Worm (Caenorhabditis elegans) whole organism, early embryonic: ENCODE data around the gene C27B7.9.

ENCODE experiments used
- B0310.2 ChIP-seq: sonication (generic microtip); optimal IDR thresholded peaks from 2 replicates; lab custom pipeline; 2016; ENCODE audit warnings: mild to moderate bottlenecking, missing genetic modification characterization, missing compliant biosample characterization
- F13C5.2 ChIP-seq: sonication (generic microtip); optimal IDR thresholded peaks from 2 replicates; lab custom pipeline; 2017; ENCODE audit warnings: mild to moderate bottlenecking, missing genetic modification characterization, inconsistent platforms, missing compliant biosample characterization
- aly-1 ChIP-seq: sonication (generic microtip); optimal IDR thresholded peaks from 2 replicates; lab custom pipeline; 2016; ENCODE audit warnings: missing genetic modification characterization, missing compliant biosample characterization
- ama-1 ChIP-seq: fragments of 150-350 bp; optimal IDR thresholded peaks from 2 replicates; lab custom pipeline; 2014
- ceh-13 ChIP-seq: fragments of 200-800 bp; sonication (Bioruptor generic); optimal IDR thresholded peaks from 2 replicates; lab custom pipeline; 2018; ENCODE audit warnings: mild to moderate bottlenecking, missing genetic modification characterization, missing compliant biosample characterization
- ceh-36 ChIP-seq: sonication (generic microtip); optimal IDR thresholded peaks from 2 replicates; lab custom pipeline; 2016; ENCODE audit warnings: missing genetic modification characterization, inconsistent platforms, missing compliant biosample characterization
- ets-7 ChIP-seq: sonication (generic microtip); optimal IDR thresholded peaks from 2 replicates; lab custom pipeline; 2016; ENCODE audit warnings: missing genotype, missing genetic modification characterization, missing compliant biosample characterization
- flt-1 ChIP-seq: fragments of 200-800 bp; sonication (Bioruptor generic); IDR thresholded peaks from 2 replicates; pipeline ENCODE4 v1.3.6; 2022; ENCODE audit warnings: missing genetic modification characterization, missing compliant biosample characterization
- hmbx-1 ChIP-seq: sonication (generic microtip); optimal IDR thresholded peaks from 2 replicates; lab custom pipeline; 2016; ENCODE audit warnings: mild to moderate bottlenecking, missing genetic modification characterization, missing compliant biosample characterization
- hmg-4 ChIP-seq: fragments of 200-800 bp; sonication (Bioruptor generic); optimal IDR thresholded peaks from 2 replicates; lab custom pipeline; 2018; ENCODE audit warnings: mild to moderate bottlenecking, missing genetic modification characterization, missing compliant biosample characterization
- hnd-1 ChIP-seq: sonication (generic microtip); optimal IDR thresholded peaks from 2 replicates; lab custom pipeline; 2016; ENCODE audit warnings: missing genetic modification characterization, missing compliant biosample characterization
- pes-1 ChIP-seq: fragments of 200-800 bp; sonication (Bioruptor generic); IDR thresholded peaks from 2 replicates; pipeline ENCODE4 v1.3.6; 2022; ENCODE audit warnings: missing genetic modification reagents, missing genetic modification characterization, missing compliant biosample characterization
- scrt-1 ChIP-seq: fragments of 200-800 bp; sonication (Bioruptor generic); IDR thresholded peaks from 2 replicates; pipeline ENCODE4 v1.3.6; 2022; ENCODE audit warnings: missing genetic modification characterization, missing compliant biosample characterization
- sea-1 ChIP-seq: fragments of 200-800 bp; sonication (Bioruptor generic); conservative IDR thresholded peaks from 2 replicates; pipeline ENCODE4 v1.3.6; 2022; ENCODE audit warnings: missing genetic modification characterization, missing compliant biosample characterization
- tbx-11 ChIP-seq: fragments of 200-800 bp; sonication (Bioruptor generic); IDR thresholded peaks from 2 replicates; pipeline ENCODE4 v1.3.6; 2022; ENCODE audit warnings: missing genetic modification characterization, missing compliant biosample characterization
- tbx-37 ChIP-seq: fragments of 200-800 bp; sonication (Bioruptor generic); conservative IDR thresholded peaks from 2 replicates; pipeline ENCODE4 v1.3.6; 2022; ENCODE audit warnings: missing genetic modification reagents, missing genetic modification characterization, missing compliant biosample characterization
- tra-4 ChIP-seq: sonication (generic microtip); optimal IDR thresholded peaks from 2 replicates; lab custom pipeline; 2017; ENCODE audit warnings: missing genetic modification characterization, missing compliant biosample characterization

C27B7.9 gene

ce11 chrIV:8924126-8924525 lies 8.2 kb upstream of the C27B7.9 start:
- TF ChIP-seq ceh-13 (GFP tag; lab: Kevin White, UChicago), result no peak
- TF ChIP-seq pes-1 (GFP tag; lab: Robert Waterston, UW), result no peak
- TF ChIP-seq hmbx-1 (tag; lab: Kevin White, UChicago), result no peak
- TF ChIP-seq flt-1 (GFP tag; lab: Robert Waterston, UW), result no peak
- TF ChIP-seq aly-1 (tag; lab: Kevin White, UChicago), result no peak
- no peak for TF ChIP-seq tbx-11 (GFP tag; lab: Robert Waterston, UW)
- no peak for TF ChIP-seq ama-1
- TF ChIP-seq sea-1, result no peak
- TF ChIP-seq tra-4 (tag; lab: Kevin White, UChicago), result no peak
- TF ChIP-seq ceh-36, result no peak
- no peak for TF ChIP-seq hmg-4
- TF ChIP-seq ets-7, result no peak
- no peak for TF ChIP-seq tbx-37
- TF ChIP-seq F13C5.2 (tag; lab: Kevin White, UChicago), result no peak
- no peak for TF ChIP-seq B0310.2
- no peak for TF ChIP-seq scrt-1 (GFP tag; lab: Robert Waterston, UW)
- TF ChIP-seq hnd-1 (tag; lab: Kevin White, UChicago), result no peak

- TF ChIP-seq hnd-1 (tag; lab: Kevin White, UChicago), result no peak
- TF ChIP-seq flt-1 (GFP tag; lab: Robert Waterston, UW), result no peak
- TF ChIP-seq B0310.2, result no peak
Observed at ce11 chrIV:8923381-8923780, 7.5 kb upstream of the C27B7.9 start.

ce11 chrIV:8921956-8922355 lies 6.0 kb upstream of the C27B7.9 start, which contains the start of gene D1046.16:
D1046.16 (plus strand) TSS chrIV:8922150.
- TF ChIP-seq ets-7 (no peak), hnd-1 (tag; lab: Kevin White, UChicago) (no peak), aly-1 (tag; lab: Kevin White, UChicago) (no peak), hmbx-1 (tag; lab: Kevin White, UChicago) (no peak), F13C5.2 (tag; lab: Kevin White, UChicago) (no peak), tra-4 (tag; lab: Kevin White, UChicago) (no peak), sea-1 (no peak), flt-1 (GFP tag; lab: Robert Waterston, UW) (no peak), hmg-4 (no peak), ama-1 (no peak), scrt-1 (GFP tag; lab: Robert Waterston, UW) (no peak), B0310.2 (no peak), tbx-37 (no peak), ceh-13 (GFP tag; lab: Kevin White, UChicago) (no peak), ceh-36 (no peak), pes-1 (GFP tag; lab: Robert Waterston, UW) (no peak), tbx-11 (GFP tag; lab: Robert Waterston, UW) (no peak)

ce11 chrIV:8921166-8921565 lies 5.3 kb upstream of the C27B7.9 start:
- TF ChIP-seq F13C5.2 (tag; lab: Kevin White, UChicago) (no peak), sea-1 (no peak), pes-1 (GFP tag; lab: Robert Waterston, UW) (no peak), hmbx-1 (tag; lab: Kevin White, UChicago) (no peak), ceh-13 (GFP tag; lab: Kevin White, UChicago) (no peak), hnd-1 (tag; lab: Kevin White, UChicago) (no peak), hmg-4 (no peak), tbx-37 (no peak), tra-4 (tag; lab: Kevin White, UChicago) (no peak), tbx-11 (GFP tag; lab: Robert Waterston, UW) (no peak), flt-1 (GFP tag; lab: Robert Waterston, UW) (no peak), scrt-1 (GFP tag; lab: Robert Waterston, UW) (no peak), B0310.2 (no peak), aly-1 (tag; lab: Kevin White, UChicago) (no peak), ets-7 (no peak), ceh-36 (no peak), ama-1 (no peak)

- no peak for TF ChIP-seq ets-7
Observed at ce11 chrIV:8920284-8920806, 4.4 kb upstream of the C27B7.9 start.

- TF ChIP-seq F13C5.2 (tag; lab: Kevin White, UChicago) (no peak), scrt-1 (GFP tag; lab: Robert Waterston, UW) (no peak), tbx-37 (no peak), hmbx-1 (tag; lab: Kevin White, UChicago) (no peak), ama-1 (no peak), tbx-11 (GFP tag; lab: Robert Waterston, UW) (no peak), hnd-1 (tag; lab: Kevin White, UChicago) (no peak), ceh-13 (GFP tag; lab: Kevin White, UChicago) (no peak)
Observed at ce11 chrIV:8918790-8919189, 2.9 kb upstream of the C27B7.9 start, which contains the start of gene rap-1. rap-1 (minus strand) TSS chrIV:8918890.

- TF ChIP-seq ceh-13 (GFP tag; lab: Kevin White, UChicago), result no peak
- TF ChIP-seq sea-1, result no peak
- no peak for TF ChIP-seq hnd-1 (tag; lab: Kevin White, UChicago)
- no peak for TF ChIP-seq hmg-4
- TF ChIP-seq ets-7, result no peak
- TF ChIP-seq tra-4 (tag; lab: Kevin White, UChicago), result no peak
- no peak for TF ChIP-seq F13C5.2 (tag; lab: Kevin White, UChicago)
- TF ChIP-seq pes-1 (GFP tag; lab: Robert Waterston, UW), result no peak
- TF ChIP-seq flt-1 (GFP tag; lab: Robert Waterston, UW), result no peak
- TF ChIP-seq scrt-1 (GFP tag; lab: Robert Waterston, UW), result no peak
- TF ChIP-seq tbx-11 (GFP tag; lab: Robert Waterston, UW), result no peak
- no peak for TF ChIP-seq tbx-37
- TF ChIP-seq ama-1, result no peak
- TF ChIP-seq B0310.2, result no peak
- no peak for TF ChIP-seq ceh-36
- TF ChIP-seq aly-1 (tag; lab: Kevin White, UChicago), result no peak
- TF ChIP-seq hmbx-1 (tag; lab: Kevin White, UChicago), result no peak
Observed at ce11 chrIV:8914187-8914586, 1.7 kb downstream of the C27B7.9 start.

- no peak for TF ChIP-seq tbx-37
- TF ChIP-seq aly-1 (tag; lab: Kevin White, UChicago), result no peak
- TF ChIP-seq tra-4 (tag; lab: Kevin White, UChicago), result no peak
- no peak for TF ChIP-seq pes-1 (GFP tag; lab: Robert Waterston, UW)
- no peak for TF ChIP-seq flt-1 (GFP tag; lab: Robert Waterston, UW)
- no peak for TF ChIP-seq ets-7
- TF ChIP-seq hmg-4, result no peak
- TF ChIP-seq ceh-13 (GFP tag; lab: Kevin White, UChicago), result no peak
- TF ChIP-seq tbx-11 (GFP tag; lab: Robert Waterston, UW), result no peak
- TF ChIP-seq sea-1, result no peak
- TF ChIP-seq scrt-1 (GFP tag; lab: Robert Waterston, UW), result no peak
- TF ChIP-seq B0310.2, result no peak
- TF ChIP-seq hnd-1 (tag; lab: Kevin White, UChicago), result no peak
- TF ChIP-seq ama-1, result no peak
- no peak for TF ChIP-seq F13C5.2 (tag; lab: Kevin White, UChicago)
- TF ChIP-seq hmbx-1 (tag; lab: Kevin White, UChicago), result no peak
Observed at ce11 chrIV:8906743-8907142, 9.2 kb downstream of the C27B7.9 start, which contains the start of gene C27B7.7. C27B7.7 (plus strand) TSS chrIV:8907043.
